Fruit fly (Drosophila melanogaster) whole organism, embryonic: ENCODE measurements around the gene Gad1.

Experiments used
- Atf6 ChIP-seq: fragments of 200-800 bp; sonication (Bioruptor generic); IDR thresholded peaks from 2 replicates; pipeline ENCODE4 v1.3.6; 2022; ENCODE audit warnings: missing biosample characterization, missing genetic modification characterization
- CG10565 ChIP-seq: fragments of 200-800 bp; sonication (Bioruptor generic); optimal IDR thresholded peaks from 3 replicates; lab custom pipeline; 2016; ENCODE audit warnings: missing biosample characterization, mild to moderate bottlenecking, missing genetic modification characterization
- CG11723 ChIP-seq: fragments of 200-800 bp; sonication (Bioruptor generic); optimal IDR thresholded peaks from 2 replicates; lab custom pipeline; 2017; ENCODE audit warnings: missing biosample characterization, mild to moderate bottlenecking, missing genetic modification characterization
- CG15269 ChIP-seq: fragments of 200-800 bp; sonication (Bioruptor generic); optimal IDR thresholded peaks from 2 replicates; lab custom pipeline; 2018; ENCODE audit warnings: missing biosample characterization, mild to moderate bottlenecking, missing genetic modification characterization, moderate library complexity
- CG15514 ChIP-seq: fragments of 200-800 bp; sonication (Bioruptor generic); optimal IDR thresholded peaks from 3 replicates; lab custom pipeline; 2017; ENCODE audit warnings: missing biosample characterization, missing genetic modification characterization, mild to moderate bottlenecking, moderate library complexity, missing genetic modification reagents
- CG15696 ChIP-seq: fragments of 200-800 bp; sonication (Bioruptor generic); optimal IDR thresholded peaks from 2 replicates; lab custom pipeline; 2019; ENCODE audit warnings: missing biosample characterization, mild to moderate bottlenecking, missing genetic modification characterization, moderate library complexity
- CG17612 ChIP-seq: fragments of 200-800 bp; sonication (Bioruptor generic); IDR thresholded peaks from 2 replicates; pipeline ENCODE4 v1.3.6; 2022; ENCODE audit warnings: missing biosample characterization, missing genetic modification characterization
- CG17829 ChIP-seq: fragments of 200-800 bp; optimal IDR thresholded peaks from 2 replicates; lab custom pipeline; 2019; ENCODE audit warnings: missing biosample characterization, mild to moderate bottlenecking, missing genetic modification characterization, moderate library complexity
- CG18764 ChIP-seq: fragments of 200-800 bp; sonication (Bioruptor generic); optimal IDR thresholded peaks from 3 replicates; lab custom pipeline; 2016; ENCODE audit warnings: missing biosample characterization, missing genetic modification characterization
- CG2116 ChIP-seq: fragments of 200-800 bp; sonication (Bioruptor generic); optimal IDR thresholded peaks from 3 replicates; lab custom pipeline; 2018; ENCODE audit warnings: missing biosample characterization, mild to moderate bottlenecking, missing genetic modification characterization
- CG2678 ChIP-seq: fragments of 200-800 bp; sonication (Bioruptor generic); optimal IDR thresholded peaks from 3 replicates; lab custom pipeline; 2019; ENCODE audit warnings: missing biosample characterization, mild to moderate bottlenecking, missing genetic modification characterization, moderate library complexity
- CG2889 ChIP-seq: fragments of 200-800 bp; sonication (Bioruptor generic); IDR thresholded peaks from 3 replicates; pipeline ENCODE4 v1.3.6; 2022; ENCODE audit warnings: missing biosample characterization, missing genetic modification characterization
- CG30403 ChIP-seq: fragments of 200-800 bp; sonication (Bioruptor generic); optimal IDR thresholded peaks from 3 replicates; lab custom pipeline; 2016; ENCODE audit warnings: missing biosample characterization, missing genetic modification characterization
- CG32532 ChIP-seq: fragments of 200-800 bp; sonication (Bioruptor generic); IDR thresholded peaks from 2 replicates; pipeline ENCODE4 v1.3.6; 2022; ENCODE audit warnings: missing biosample characterization, missing genetic modification characterization
- CG3847 ChIP-seq: fragments of 200-800 bp; sonication (Bioruptor generic); IDR thresholded peaks from 2 replicates; pipeline ENCODE4 v1.3.6; 2022; ENCODE audit warnings: missing biosample characterization, missing genetic modification characterization
- CG3995 ChIP-seq: fragments of 200-800 bp; sonication (Bioruptor generic); optimal IDR thresholded peaks from 3 replicates; lab custom pipeline; 2016; ENCODE audit warnings: missing biosample characterization, missing genetic modification characterization
- CG4360 ChIP-seq: fragments of 200-800 bp; sonication (Bioruptor generic); IDR thresholded peaks from 2 replicates; pipeline ENCODE4 v1.3.6; 2022; ENCODE audit warnings: missing biosample characterization, missing genetic modification characterization
- CG5180 ChIP-seq: fragments of 200-800 bp; sonication (Bioruptor generic); optimal IDR thresholded peaks from 3 replicates; lab custom pipeline; 2017; ENCODE audit warnings: missing biosample characterization, missing genetic modification characterization, mild to moderate bottlenecking, moderate library complexity, missing genetic modification reagents
- CG6791 ChIP-seq: fragments of 200-800 bp; sonication (Bioruptor generic); IDR thresholded peaks from 3 replicates; pipeline ENCODE4 v1.3.6; 2022; ENCODE audit warnings: missing biosample characterization, missing genetic modification characterization; ENCODE audit not compliant: partially characterized antibody
- CG7839 ChIP-seq: fragments of 200-800 bp; sonication (Bioruptor generic); optimal IDR thresholded peaks from 3 replicates; lab custom pipeline; 2018; ENCODE audit warnings: missing biosample characterization, mild to moderate bottlenecking, missing genetic modification characterization, moderate library complexity
- Drgx ChIP-seq: fragments of 200-800 bp; sonication (Bioruptor generic); IDR thresholded peaks from 2 replicates; pipeline ENCODE4 v1.3.6; 2022; ENCODE audit warnings: missing biosample characterization, missing genetic modification characterization
- Elba2 ChIP-seq: fragments of 200-800 bp; sonication (Bioruptor generic); optimal IDR thresholded peaks from 3 replicates; lab custom pipeline; 2016; ENCODE audit warnings: missing biosample characterization, missing genetic modification characterization
- Fer1 ChIP-seq: fragments of 200-800 bp; sonication (Bioruptor generic); optimal IDR thresholded peaks from 2 replicates; lab custom pipeline; 2017; ENCODE audit warnings: missing biosample characterization, mild to moderate bottlenecking, missing genetic modification characterization
- Fer3 ChIP-seq: fragments of 200-800 bp; sonication (Bioruptor generic); optimal IDR thresholded peaks from 2 replicates; lab custom pipeline; 2018; ENCODE audit warnings: missing biosample characterization, mild to moderate bottlenecking, missing genetic modification characterization, moderate library complexity
- H15 ChIP-seq: fragments of 200-800 bp; sonication (Bioruptor generic); IDR thresholded peaks from 3 replicates; pipeline ENCODE4 v1.3.6; 2022; ENCODE audit warnings: missing biosample characterization, missing genetic modification characterization
- HHEX ChIP-seq: fragments of 200-800 bp; sonication (Bioruptor generic); optimal IDR thresholded peaks from 3 replicates; lab custom pipeline; 2017; ENCODE audit warnings: missing biosample characterization, mild to moderate bottlenecking, missing genetic modification characterization, missing genetic modification reagents
- HLH54F ChIP-seq: fragments of 200-800 bp; sonication (Bioruptor generic); optimal IDR thresholded peaks from 3 replicates; lab custom pipeline; 2016; ENCODE audit warnings: missing biosample characterization, missing genetic modification characterization
- Hr78 ChIP-seq, 2 experiments: fragments of 200-800 bp in 1 of 2; fragments of >200 bp in 1 of 2; sonication (Bioruptor generic) in 1 of 2; optimal IDR thresholded peaks; 2 replicates each; lab custom pipeline; 2017 to 2019; ENCODE audit warnings: missing biosample characterization in 2 of 2, missing genetic modification characterization in 2 of 2, mild to moderate bottlenecking in 1 of 2, moderate library complexity in 1 of 2
- Lim3 ChIP-seq: fragments of 200-800 bp; sonication (Bioruptor generic); IDR thresholded peaks from 2 replicates; pipeline ENCODE4 v1.3.6; 2022; ENCODE audit warnings: missing biosample characterization, missing genetic modification characterization
- MBD-R2 ChIP-seq: fragments of 200-800 bp; sonication (Bioruptor generic); IDR thresholded peaks from 2 replicates; pipeline ENCODE4 v1.3.6; 2022; ENCODE audit warnings: missing biosample characterization, missing genetic modification characterization
- Myb ChIP-seq: fragments of 200-800 bp; sonication (Bioruptor generic); optimal IDR thresholded peaks from 2 replicates; lab custom pipeline; 2016; ENCODE audit warnings: missing biosample characterization, missing genetic modification characterization
- NC2β ChIP-seq: fragments of 200-800 bp; sonication (Bioruptor generic); optimal IDR thresholded peaks from 2 replicates; lab custom pipeline; 2016; ENCODE audit warnings: missing biosample characterization, missing genetic modification characterization
- Ssrp ChIP-seq: fragments of 200-800 bp; sonication (Bioruptor generic); optimal IDR thresholded peaks from 2 replicates; lab custom pipeline; 2018; ENCODE audit warnings: missing biosample characterization, mild to moderate bottlenecking, missing genetic modification characterization, moderate library complexity
- Xrp1 ChIP-seq: fragments of 200-800 bp; sonication (Bioruptor generic); IDR thresholded peaks from 2 replicates; pipeline ENCODE4 v1.3.6; 2022; ENCODE audit warnings: missing biosample characterization, missing genetic modification characterization
- chinmo ChIP-seq: fragments of 200-800 bp; sonication (Bioruptor generic); IDR thresholded peaks from 4 replicates; pipeline ENCODE4 v1.3.6; 2022; ENCODE audit warnings: missing biosample characterization, missing genetic modification characterization; ENCODE audit not compliant: partially characterized antibody
- crol ChIP-seq: fragments of 200-800 bp; sonication (Bioruptor generic); IDR thresholded peaks from 2 replicates; pipeline ENCODE4 v1.3.6; 2022; ENCODE audit warnings: missing biosample characterization, missing genetic modification characterization
- dmrt99B ChIP-seq: fragments of 200-800 bp; sonication (Bioruptor generic); optimal IDR thresholded peaks from 2 replicates; lab custom pipeline; 2018; ENCODE audit warnings: missing biosample characterization, mild to moderate bottlenecking, missing genetic modification characterization, moderate library complexity
- fd96Cb ChIP-seq: fragments of 200-800 bp; sonication (Bioruptor generic); optimal IDR thresholded peaks from 2 replicates; lab custom pipeline; 2018; ENCODE audit warnings: missing biosample characterization, mild to moderate bottlenecking, missing genetic modification characterization, moderate library complexity
- h ChIP-seq: fragments of >200 bp; optimal IDR thresholded peaks from 2 replicates; lab custom pipeline; 2017
- inv ChIP-seq: fragments of 200-800 bp; sonication (Bioruptor generic); IDR thresholded peaks from 2 replicates; pipeline ENCODE4 v1.3.6; 2022; ENCODE audit warnings: missing biosample characterization, missing genetic modification characterization; ENCODE audit not compliant: partially characterized antibody
- jumu ChIP-seq: fragments of 200-800 bp; sonication (Bioruptor generic); optimal IDR thresholded peaks from 3 replicates; lab custom pipeline; 2016; ENCODE audit warnings: missing biosample characterization, missing genetic modification characterization
- kay ChIP-seq: fragments of 200-800 bp; sonication (Bioruptor generic); optimal IDR thresholded peaks from 2 replicates; lab custom pipeline; 2016; ENCODE audit warnings: missing biosample characterization, missing genetic modification characterization
- ken ChIP-seq: fragments of 200-800 bp; sonication (Bioruptor generic); IDR thresholded peaks from 3 replicates; pipeline ENCODE4 v1.3.6; 2022; ENCODE audit warnings: missing biosample characterization, missing genetic modification characterization
- maf-S ChIP-seq: fragments of 200-800 bp; sonication (Bioruptor generic); optimal IDR thresholded peaks from 2 replicates; lab custom pipeline; 2016; ENCODE audit warnings: missing biosample characterization, missing genetic modification characterization
- mld ChIP-seq: fragments of 200-800 bp; sonication (Bioruptor generic); IDR thresholded peaks from 3 replicates; pipeline ENCODE4 v1.3.6; 2022; ENCODE audit warnings: missing biosample characterization, missing genetic modification characterization; ENCODE audit not compliant: partially characterized antibody
- pb ChIP-seq: fragments of 200-800 bp; sonication (Bioruptor generic); optimal IDR thresholded peaks from 3 replicates; lab custom pipeline; 2016; ENCODE audit warnings: missing biosample characterization, missing genetic modification characterization
- slou ChIP-seq: fragments of 200-800 bp; sonication (Bioruptor generic); optimal IDR thresholded peaks from 3 replicates; lab custom pipeline; 2016; ENCODE audit warnings: missing biosample characterization, missing genetic modification characterization
- sob ChIP-seq: fragments of 200-800 bp; sonication (Bioruptor generic); IDR thresholded peaks from 2 replicates; pipeline ENCODE4 v1.3.6; 2022; ENCODE audit warnings: missing biosample characterization, missing genetic modification characterization
- zfh1 ChIP-seq: fragments of 200-800 bp; sonication (Bioruptor generic); IDR thresholded peaks from 3 replicates; pipeline ENCODE4 v1.3.6; 2022; ENCODE audit warnings: missing biosample characterization, missing genetic modification characterization
- zfh2 ChIP-seq: fragments of 200-800 bp; sonication (Bioruptor generic); optimal IDR thresholded peaks from 2 replicates; lab custom pipeline; 2016; ENCODE audit warnings: missing biosample characterization, missing genetic modification characterization

Gene Gad1

DNA sequence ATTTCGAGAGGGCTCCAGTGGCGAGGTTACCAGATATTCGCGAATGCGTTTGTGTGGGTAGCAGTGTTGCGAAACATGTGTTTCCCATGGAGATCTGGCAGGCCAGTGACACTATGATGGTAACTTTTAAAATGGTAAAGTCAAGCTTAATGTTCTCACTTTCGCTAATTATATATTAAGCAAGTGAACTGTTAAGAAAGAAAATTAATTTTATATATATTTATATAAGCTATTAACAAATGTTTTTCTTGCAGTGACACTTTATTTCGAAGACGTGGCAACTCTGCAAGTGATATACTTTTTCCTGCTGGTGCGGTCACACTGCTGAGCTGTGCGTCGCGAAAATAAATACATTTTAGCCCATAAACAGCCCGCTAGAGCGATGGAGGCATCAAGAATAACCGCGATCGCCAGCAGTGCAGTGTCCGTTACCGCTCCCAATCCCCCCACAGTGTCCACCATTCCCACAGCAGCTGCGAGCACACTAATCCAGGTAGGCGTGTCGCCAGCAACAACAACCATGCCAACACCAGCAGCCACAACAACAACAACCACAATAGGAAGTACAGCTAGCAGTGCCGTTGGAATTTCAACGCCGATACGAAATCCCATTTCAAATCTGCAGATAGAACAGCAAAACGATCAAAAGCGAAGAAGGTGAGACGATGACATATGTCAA, 48.2 kb downstream of the Gad1 start, which contains the start of the genes CG11593 and Rcd5 (continued):
- TF ChIP-seq CG32532 (peak; percentile 87), inv (GFP tag; lab: Robert Waterston, UW) (no peak), NC2β (GFP tag; lab: Kevin White, UChicago) (no peak), chinmo (0 out of 4 replicates have a peak, but pooled peaks have one; percentile 23), CG15514 (GFP tag; lab: Kevin White, UChicago) (peak; percentile 70), CG3847 (peak; percentile 95), CG6791 (no peak), Xrp1 (no peak; the same call in 1 of the 2 replicates), Fer3 (no peak), Elba2 (GFP tag; lab: Kevin White, UChicago) (peak; percentile 41), CG10565 (GFP tag; lab: Kevin White, UChicago) (no peak), CG2678 (tag; lab: Kevin White, UChicago) (no peak), CG30403 (GFP tag; lab: Kevin White, UChicago) (peak; percentile 76), jumu (peak; percentile 30), CG15696 (peak; percentile 50), Atf6 (GFP tag; lab: Robert Waterston, UW) (peak; percentile 62), HHEX (GFP tag; lab: Kevin White, UChicago) (peak; percentile 18), H15 (GFP tag; lab: Robert Waterston, UW) (peak; percentile 64), zfh2 (peak; percentile 45), CG5180 (GFP tag; lab: Kevin White, UChicago) (no peak), crol (GFP tag; lab: Robert Waterston, UW) (peak; percentile 20; the same call in 1 of the 2 replicates), Fer1 (GFP tag; lab: Kevin White, UChicago) (no peak), dmrt99B (no peak), mld (no peak), Ssrp (tag; lab: Kevin White, UChicago) (peak; percentile 62), slou (GFP tag; lab: Kevin White, UChicago) (peak; percentile 32), CG18764 (GFP tag; lab: Kevin White, UChicago) (peak; percentile 57), HLH54F (GFP tag; lab: Kevin White, UChicago) (peak; percentile 20), Myb (GFP tag; lab: Kevin White, UChicago) (no peak), Hr78 (GFP tag; optimal IDR thresholded peaks at IDR 0.05; lab: Kevin White, UChicago) (no peak), Drgx (GFP tag; lab: Robert Waterston, UW) (no peak), MBD-R2 (GFP tag; lab: Robert Waterston, UW) (peak; percentile 86), fd96Cb (peak; percentile 47), zfh1 (GFP tag; lab: Robert Waterston, UW) (peak; percentile 82; the same call in 2 of the 3 replicates), CG3995 (GFP tag; lab: Kevin White, UChicago) (peak; percentile 64), CG11723 (GFP tag; lab: Kevin White, UChicago) (no peak), maf-S (GFP tag; lab: Kevin White, UChicago) (peak; percentile 8), CG17612 (GFP tag; lab: Robert Waterston, UW) (no peak), kay (GFP tag; lab: Kevin White, UChicago) (peak; percentile 75), ken (GFP tag; lab: Robert Waterston, UW) (peak; percentile 86), CG2889 (GFP tag; lab: Robert Waterston, UW) (peak; percentile 81), CG17829 (tag; lab: Kevin White, UChicago) (peak; percentile 79), sob (peak; percentile 86), h (lab: Kevin White, UChicago) (no peak), CG2116 (GFP tag; lab: Kevin White, UChicago) (peak; percentile 70), Lim3 (GFP tag; lab: Robert Waterston, UW) (0 out of 2 replicates have a peak, but pooled peaks have one; percentile 14), pb (GFP tag; lab: Kevin White, UChicago) (no peak), CG4360 (GFP tag; lab: Robert Waterston, UW) (peak; percentile 100), CG7839 (tag; lab: Kevin White, UChicago) (no peak), CG15269 (no peak)
